Worm (Caenorhabditis elegans) whole organism, young adult: ENCODE data around the gene ceh-10.

Experiments
- ama-1 ChIP-seq, 3 experiments: fragments of 150-350 bp in 1 of 3; sonication (generic microtip) in 2 of 3; optimal IDR thresholded peaks; 2 replicates each; lab custom pipeline; 2014 to 2018; ENCODE audit warnings: missing biosample characterization in 2 of 3, missing genetic modification characterization in 2 of 3, missing genetic modification reagents in 2 of 3
- cebp-1 ChIP-seq, 2 experiments: fragments of 200-800 bp in 1 of 2; sonication (Bioruptor generic) in 1 of 2; sonication (generic microtip) in 1 of 2; IDR thresholded peaks in 1 of 2; optimal IDR thresholded peaks in 1 of 2; 2 replicates each; pipeline versions ENCODE4 v1.3.6 to Lab custom; 2017 to 2022; ENCODE audit warnings: missing compliant biosample characterization in 2 of 2, missing genetic modification characterization in 2 of 2, mild to moderate bottlenecking in 1 of 2, missing genetic modification reagents in 1 of 2, moderate library complexity in 1 of 2
- ceh-79 ChIP-seq: sonication (generic microtip); optimal IDR thresholded peaks from 2 replicates; lab custom pipeline; 2017; ENCODE audit warnings: mild to moderate bottlenecking, missing genetic modification characterization, missing compliant biosample characterization
- let-526 ChIP-seq: fragments of 200-800 bp; sonication (Bioruptor generic); IDR thresholded peaks from 2 replicates; pipeline ENCODE4 v1.3.6; 2022; ENCODE audit warnings: missing genetic modification reagents, missing genetic modification characterization, missing compliant biosample characterization
- madf-3 ChIP-seq: fragments of 200-800 bp; sonication (Bioruptor generic); IDR thresholded peaks from 2 replicates; pipeline ENCODE4 v1.3.6; 2022; ENCODE audit warnings: missing genetic modification reagents, missing genetic modification characterization, missing compliant biosample characterization
- madf-8 ChIP-seq: fragments of 200-800 bp; sonication (Bioruptor generic); conservative IDR thresholded peaks from 2 replicates; pipeline ENCODE4 v1.3.6; 2022; ENCODE audit warnings: missing genetic modification reagents, missing genetic modification characterization, missing compliant biosample characterization
- snpc-4 ChIP-seq, 5 experiments: fragments of 150-350 bp in 1 of 5; sonication (generic microtip) in 4 of 5; optimal IDR thresholded peaks; 2 replicates each; lab custom pipeline; 2014 to 2018; ENCODE audit warnings: missing genetic modification characterization in 5 of 5, missing biosample characterization in 3 of 5, antibody characterized with exemption in 2 of 5, mild to moderate bottlenecking in 2 of 5, missing compliant biosample characterization in 2 of 5, missing genotype in 2 of 5, moderate library complexity in 2 of 5, missing genetic modification reagents in 1 of 5

DNA sequence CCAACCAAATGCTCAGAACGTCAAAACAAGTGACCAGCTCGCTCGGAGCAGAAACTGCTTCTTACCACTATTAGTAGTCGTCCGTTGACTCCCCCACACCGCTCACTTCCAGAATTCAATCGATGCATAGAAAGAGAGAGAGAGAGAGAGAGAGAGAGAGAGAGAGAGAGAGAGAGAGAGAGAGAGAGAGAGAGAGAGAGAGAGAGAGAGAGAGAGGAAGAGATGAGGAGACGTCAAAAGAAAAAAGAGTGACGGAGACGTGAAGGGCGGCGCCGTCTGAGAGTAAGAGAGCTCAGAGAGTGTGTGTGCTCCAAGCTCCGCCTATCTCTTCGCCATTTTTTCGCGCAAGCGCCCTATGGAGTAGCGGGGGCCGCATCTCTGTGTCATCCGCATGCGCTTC is 43.6 kb upstream of the ceh-10 start, which contains the start of gene ida-1:
- no peak for TF ChIP-seq let-526 (GFP tag; lab: Robert Waterston, UW)
- TF ChIP-seq ama-1 (optimal IDR thresholded peaks at IDR 0.05; lab: Kevin White, UChicago) = no peak
- no peak for TF ChIP-seq ama-1 (GFP tag; optimal IDR thresholded peaks at IDR 0.05; lab: Kevin White, UChicago)
- no peak for TF ChIP-seq ceh-79 (tag; lab: Kevin White, UChicago)
- no peak for TF ChIP-seq madf-8 (GFP tag; lab: Robert Waterston, UW)
- TF ChIP-seq cebp-1 (GFP tag; IDR thresholded peaks at IDR 0.05; lab: Robert Waterston, UW) = no peak
- TF ChIP-seq cebp-1 (tag; optimal IDR thresholded peaks at IDR 0.05; lab: Kevin White, UChicago) = no peak
- TF ChIP-seq snpc-4 (GFP tag; optimal IDR thresholded peaks at IDR 0.05; lab: Kevin White, UChicago) = no peak
- TF ChIP-seq snpc-4 (tag; optimal IDR thresholded peaks at IDR 0.05; lab: Kevin White, UChicago) = no peak
- TF ChIP-seq madf-3 (GFP tag; lab: Robert Waterston, UW) = no peak
